Worm (Caenorhabditis elegans): Measurements from ENCODE around the gene dnj-9.
A peak's percentile ranks its signal among the peaks of the same experiment; 100 is the strongest.

The dnj-9 gene

ce11 chrII:4869793-4870343 is 18.0 kb downstream of the dnj-9 start (continued):
- TF ChIP-seq hif-1 (tag; optimal IDR thresholded peaks at IDR 0.05): no peak
- TF ChIP-seq duxl-1 (tag; optimal IDR thresholded peaks at IDR 0.05; ENCODE audit: poor library complexity): no peak

ce11 chrII:4870691-4871090 is 18.8 kb downstream of the dnj-9 start, which contains the start of gene col-20:
Gene col-20, minus strand, starts transcription at chrII:4870791.
- TF ChIP-seq F10B5.3 (tag; optimal IDR thresholded peaks at IDR 0.05) (no peak), tag-97 (GFP tag; IDR thresholded peaks at IDR 0.05) (no peak), F26F4.8 (GFP tag; conservative IDR thresholded peaks at IDR 0.05) (no peak), php-3 (GFP tag; IDR thresholded peaks at IDR 0.05) (no peak), R02D3.7 (tag; optimal IDR thresholded peaks at IDR 0.05) (no peak), hlh-30 (tag; optimal IDR thresholded peaks at IDR 0.05; ENCODE audit: insufficient read depth) (no peak), dmd-9 (GFP tag; IDR thresholded peaks at IDR 0.05) (no peak), attf-4 (tag; optimal IDR thresholded peaks at IDR 0.05) (no peak), nhr-48 (tag; optimal IDR thresholded peaks at IDR 0.05) (no peak), Y75B8A.6 (GFP tag; IDR thresholded peaks at IDR 0.05) (no peak), fkh-10 (GFP tag; optimal IDR thresholded peaks at IDR 0.05) (no peak), unc-62 (GFP tag; optimal IDR thresholded peaks at IDR 0.05 in 1 of 2) (no peak), unc-62 (tag; optimal IDR thresholded peaks at IDR 0.05) (no peak), ceh-20 (GFP tag; IDR thresholded peaks at IDR 0.05) (no peak), arid-1 (GFP tag; conservative IDR thresholded peaks at IDR 0.05) (no peak)

DNA sequence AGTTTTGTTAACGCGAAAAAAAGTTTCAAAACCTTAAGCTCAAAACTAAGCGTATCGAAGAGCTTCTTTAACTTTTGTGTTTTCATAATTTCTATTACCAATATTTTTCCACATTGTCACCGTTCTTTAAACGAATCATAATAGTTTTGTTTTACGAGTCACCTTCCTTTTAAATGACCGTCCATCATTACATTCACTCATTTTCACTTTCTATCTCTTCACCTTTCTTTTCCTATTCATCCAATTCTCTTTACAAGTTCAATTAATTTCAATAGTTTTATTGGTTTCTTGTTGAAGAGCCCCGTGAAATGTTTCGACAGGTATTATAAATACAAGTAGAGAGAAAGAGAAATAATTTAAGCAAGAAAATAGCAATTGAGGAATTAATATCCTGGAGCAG is 20.0 kb downstream of the dnj-9 start:
- TF ChIP-seq ceh-82 (tag; optimal IDR thresholded peaks at IDR 0.05) (peak; percentile 20), unc-130 (GFP tag; optimal IDR thresholded peaks at IDR 0.05) (no peak)

DNA sequence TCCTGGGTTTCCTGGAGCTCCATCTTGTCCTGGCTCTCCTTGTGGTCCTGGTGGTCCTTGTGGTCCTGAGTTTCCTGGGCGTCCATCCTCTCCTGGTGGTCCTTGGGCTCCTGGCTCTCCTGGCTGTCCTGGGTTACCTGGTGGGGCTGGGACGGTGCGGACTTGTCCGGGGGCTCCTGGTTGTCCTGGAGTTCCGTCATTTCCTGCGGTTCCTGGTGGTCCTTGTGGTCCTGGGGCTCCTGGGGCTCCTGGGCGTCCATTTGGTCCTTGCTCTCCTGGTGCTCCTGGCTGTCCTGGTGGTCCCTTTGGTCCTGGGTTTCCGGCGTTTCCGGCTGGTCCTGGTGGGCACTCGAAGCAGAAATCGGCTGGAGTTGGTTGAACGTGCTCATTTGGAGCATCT is 20.5 kb downstream of the dnj-9 start:
- TF ChIP-seq F26F4.8 (GFP tag; conservative IDR thresholded peaks at IDR 0.05) (0 out of 2 replicates have a peak, but pooled peaks have one; percentile 24), T26A8.4 (GFP tag; IDR thresholded peaks at IDR 0.05) (0 out of 2 replicates have a peak, but pooled peaks have one; percentile 17), set-16 (GFP tag; IDR thresholded peaks at IDR 0.05) (peak; percentile 98), Y48G9A.11 (GFP tag; IDR thresholded peaks at IDR 0.05) (0 out of 2 replicates have a peak, but pooled peaks have one; percentile 13), madf-5 (GFP tag; IDR thresholded peaks at IDR 0.05) (0 out of 4 replicates have a peak, but pooled peaks of 1 of the 2 experiments have one; percentile 49)

ce11 chrII:4873029-4873428 is 21.2 kb downstream of the dnj-9 start, which contains the start of gene col-73:
Gene col-73, minus strand, starts transcription at chrII:4873129.
- TF ChIP-seq fos-1 (tag; optimal IDR thresholded peaks at IDR 0.05) (no peak), nhr-11 (tag; optimal IDR thresholded peaks at IDR 0.05) (no peak), ceh-44 (GFP tag; IDR thresholded peaks at IDR 0.05) (no peak), ceh-82 (tag; optimal IDR thresholded peaks at IDR 0.05) (no peak), daf-12 (tag; optimal IDR thresholded peaks at IDR 0.05) (no peak), lir-3 (tag; optimal IDR thresholded peaks at IDR 0.05) (no peak)

DNA sequence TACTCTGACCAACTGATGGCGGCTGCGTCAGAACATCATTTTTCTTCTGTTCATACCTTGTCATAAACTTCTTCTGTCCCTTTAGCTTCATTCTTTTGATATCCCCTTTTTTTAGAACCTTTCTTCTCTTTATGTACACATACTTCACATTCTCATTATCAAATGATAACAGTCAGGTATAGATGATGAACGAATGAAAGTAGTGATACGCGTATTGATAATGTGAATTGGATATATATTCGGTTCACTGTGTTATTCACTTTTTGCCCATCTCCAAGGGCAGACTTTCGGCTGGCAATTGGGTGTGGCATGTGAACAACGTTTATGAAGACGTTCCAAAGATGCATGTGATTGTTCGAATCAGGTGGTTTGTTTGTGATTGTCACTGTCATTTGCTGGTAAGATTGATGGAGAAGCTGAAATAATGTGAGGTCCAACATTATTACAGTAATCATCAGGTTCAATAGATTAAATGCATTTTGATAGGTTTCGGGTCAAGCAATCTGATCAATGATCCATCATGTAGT is 22.5 kb downstream of the dnj-9 start, which contains the start of gene F11G11.15:
Gene F11G11.15, plus strand, starts transcription at position 511 of the 527 bp plus-strand sequence.
- TF ChIP-seq F10B5.3 (tag; optimal IDR thresholded peaks at IDR 0.05): no peak
- no peak for TF ChIP-seq ama-1 (optimal IDR thresholded peaks at IDR 0.05)
- peak in 1 of 2 experiments; percentile 31 for TF ChIP-seq mdl-1 (tag; optimal IDR thresholded peaks at IDR 0.05)
- TF ChIP-seq ceh-44 (GFP tag; IDR thresholded peaks at IDR 0.05): no peak
- no peak for TF ChIP-seq pqm-1 (tag; optimal IDR thresholded peaks at IDR 0.05)
- peak; percentile 45 for TF ChIP-seq hlh-11 (tag; optimal IDR thresholded peaks at IDR 0.05)
- TF ChIP-seq T26A8.4 (GFP tag; IDR thresholded peaks at IDR 0.05): no peak
- no peak for TF ChIP-seq ZK337.2 (GFP tag; IDR thresholded peaks at IDR 0.05)
- no peak for TF ChIP-seq lsy-2 (tag; optimal IDR thresholded peaks at IDR 0.05)
- no peak for TF ChIP-seq nhr-42 (GFP tag; IDR thresholded peaks at IDR 0.05)
- no peak for TF ChIP-seq R02D3.7 (tag; optimal IDR thresholded peaks at IDR 0.05)
- TF ChIP-seq aha-1 (tag): peak; percentile 96
- TF ChIP-seq nhr-102 (tag; optimal IDR thresholded peaks at IDR 0.05): no peak
- peak; percentile 81 for TF ChIP-seq mxl-3 (GFP tag; optimal IDR thresholded peaks at IDR 0.05)
- TF ChIP-seq aly-2 (tag; optimal IDR thresholded peaks at IDR 0.05): no peak
- peak; percentile 33 for TF ChIP-seq nhr-28 (tag; optimal IDR thresholded peaks at IDR 0.05)
- TF ChIP-seq hlh-30 (tag; optimal IDR thresholded peaks at IDR 0.05; ENCODE audit: insufficient read depth): peak; percentile 66
- TF ChIP-seq ces-1 (GFP tag; optimal IDR thresholded peaks at IDR 0.05): no peak
- TF ChIP-seq tag-97 (GFP tag; IDR thresholded peaks at IDR 0.05): no peak
- TF ChIP-seq arid-1 (GFP tag; conservative IDR thresholded peaks at IDR 0.05): no peak
